Fruit fly (Drosophila melanogaster) whole organism: ENCODE data around the gene CG8476.

ENCODE experiments used
- CG8478 ChIP-seq: fragments of >200 bp; optimal IDR thresholded peaks from 2 replicates; lab custom pipeline; 2018; ENCODE audit warnings: inconsistent platforms
- Dll ChIP-seq: fragments of >200 bp; optimal IDR thresholded peaks from 2 replicates; lab custom pipeline; 2017
- EcR ChIP-seq, 2 experiments: fragments of >200 bp; optimal IDR thresholded peaks; 2 replicates each; lab custom pipeline; 2017; ENCODE audit warnings: missing biosample characterization in 2 of 2, missing genetic modification characterization in 2 of 2, missing genetic modification reagents in 2 of 2
- pan ChIP-seq: fragments of >200 bp; optimal IDR thresholded peaks from 2 replicates; lab custom pipeline; 2017
- psq ChIP-seq: fragments of >200 bp; optimal IDR thresholded peaks from 2 replicates; lab custom pipeline; 2017
- usp ChIP-seq: fragments of >200 bp; optimal IDR thresholded peaks from 2 replicates; lab custom pipeline; 2017; ENCODE audit warnings: missing biosample characterization, missing genetic modification characterization, mixed read lengths

Gene CG8476

dm6 chr3R:13220478-13220877 is at the start of gene CG8476:
TSS of gene CG8476 (minus strand) at chr3R:13220578.
- TF ChIP-seq Dll (lab: Kevin White, UChicago) (no peak), psq (lab: Kevin White, UChicago) (no peak), CG8478 (no peak), EcR (GFP tag; optimal IDR thresholded peaks at IDR 0.05; lab: Kevin White, UChicago) (no peak), pan (lab: Kevin White, UChicago) (no peak), usp (GFP tag; lab: Kevin White, UChicago) (no peak)

DNA sequence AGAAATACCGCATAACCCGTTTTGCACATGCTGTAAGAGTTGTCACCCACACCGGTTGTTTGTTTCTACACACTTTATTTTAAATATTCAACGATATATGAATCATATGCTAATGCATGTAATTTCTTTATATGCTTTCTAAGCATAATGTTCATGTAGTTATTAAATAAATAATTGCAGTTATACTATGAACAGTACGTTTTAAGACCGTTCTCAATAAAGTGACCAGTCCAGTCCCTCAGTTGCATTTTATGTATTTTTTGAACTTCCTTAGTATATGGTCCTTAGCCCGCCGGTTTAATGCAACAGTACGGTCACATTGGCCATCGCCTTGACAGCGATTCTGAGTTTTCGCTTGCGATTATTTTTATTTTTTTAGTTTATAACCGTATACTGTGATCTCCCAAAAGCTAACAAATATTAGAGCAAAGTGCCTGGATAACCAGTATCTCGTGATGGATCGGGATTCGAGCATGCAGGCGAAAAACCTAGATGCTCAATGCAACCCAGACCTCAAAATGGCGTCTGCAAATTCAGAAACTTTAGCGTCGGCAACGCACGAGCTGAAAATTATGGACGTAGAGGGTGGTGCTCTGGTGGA is 43.8 kb upstream of the CG8476 start, which contains the start of gene Ravus:
TSS of gene Ravus (minus strand) at position 1 of the 601 bp plus-strand sequence.
- no peak for TF ChIP-seq CG8478
- TF ChIP-seq EcR (GFP tag; optimal IDR thresholded peaks at IDR 0.05; lab: Kevin White, UChicago): no peak
- no peak for TF ChIP-seq usp (GFP tag; lab: Kevin White, UChicago)
- no peak for TF ChIP-seq pan (lab: Kevin White, UChicago)

DNA sequence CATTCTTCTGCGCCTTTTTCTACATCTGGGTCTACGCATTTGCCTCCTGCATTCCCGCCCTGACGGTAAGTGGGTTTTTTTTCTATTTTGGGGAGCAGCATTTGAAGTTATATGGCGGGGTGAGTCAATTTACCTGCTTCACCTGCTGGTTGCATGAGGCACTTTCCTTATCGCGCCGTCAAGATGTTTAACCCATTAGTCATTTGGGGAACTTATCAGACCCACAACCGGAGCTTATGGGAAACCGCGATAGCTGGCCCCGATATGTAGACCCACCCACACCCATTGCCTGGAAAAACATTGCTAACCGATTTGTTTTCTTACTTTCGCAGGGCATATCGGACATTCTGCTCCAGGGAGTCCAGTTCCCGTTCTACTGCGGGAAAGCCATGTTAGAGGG is 41.3 kb upstream of the CG8476 start:
- TF ChIP-seq usp (GFP tag; lab: Kevin White, UChicago) (no peak), EcR (GFP tag; optimal IDR thresholded peaks at IDR 0.05; lab: Kevin White, UChicago) (no peak), psq (lab: Kevin White, UChicago) (no peak), Dll (lab: Kevin White, UChicago) (no peak), pan (lab: Kevin White, UChicago) (no peak), CG8478 (no peak)

dm6 chr3R:13260114-13260673 is 39.8 kb upstream of the CG8476 start, which contains the start of gene CG11686:
TSS of gene CG11686 (plus strand) at chr3R:13260356.
- no peak for TF ChIP-seq CG8478
- no peak for TF ChIP-seq usp (GFP tag; lab: Kevin White, UChicago)
- no peak for TF ChIP-seq EcR (GFP tag; optimal IDR thresholded peaks at IDR 0.05; lab: Kevin White, UChicago)
- TF ChIP-seq pan (lab: Kevin White, UChicago): no peak
- no peak for TF ChIP-seq Dll (lab: Kevin White, UChicago)

dm6 chr3R:13258696-13259567 is 38.6 kb upstream of the CG8476 start, which contains the start of gene Ace:
TSS of gene Ace (minus strand) at chr3R:13259517.
- TF ChIP-seq psq (lab: Kevin White, UChicago): no peak
- no peak for TF ChIP-seq CG8478
- no peak for TF ChIP-seq pan (lab: Kevin White, UChicago)
- no peak for TF ChIP-seq EcR (GFP tag; optimal IDR thresholded peaks at IDR 0.05; lab: Kevin White, UChicago)
- no peak for TF ChIP-seq usp (GFP tag; lab: Kevin White, UChicago)
- no peak for TF ChIP-seq Dll (lab: Kevin White, UChicago)

- TF ChIP-seq usp (GFP tag; lab: Kevin White, UChicago): no peak
- TF ChIP-seq psq (lab: Kevin White, UChicago): no peak
- no peak for TF ChIP-seq pan (lab: Kevin White, UChicago)
- TF ChIP-seq CG8478: no peak
- TF ChIP-seq Dll (lab: Kevin White, UChicago): no peak
These were observed 36.7 kb upstream of the CG8476 start for dm6 chr3R:13257110-13257509.

dm6 chr3R:13241726-13242125 is 21.3 kb upstream of the CG8476 start:
- no peak for TF ChIP-seq EcR (GFP tag; optimal IDR thresholded peaks at IDR 0.05; lab: Kevin White, UChicago)
- no peak for TF ChIP-seq pan (lab: Kevin White, UChicago)
- TF ChIP-seq usp (GFP tag; lab: Kevin White, UChicago): no peak
- no peak for TF ChIP-seq psq (lab: Kevin White, UChicago)
- TF ChIP-seq CG8478: no peak
- TF ChIP-seq Dll (lab: Kevin White, UChicago): no peak

DNA sequence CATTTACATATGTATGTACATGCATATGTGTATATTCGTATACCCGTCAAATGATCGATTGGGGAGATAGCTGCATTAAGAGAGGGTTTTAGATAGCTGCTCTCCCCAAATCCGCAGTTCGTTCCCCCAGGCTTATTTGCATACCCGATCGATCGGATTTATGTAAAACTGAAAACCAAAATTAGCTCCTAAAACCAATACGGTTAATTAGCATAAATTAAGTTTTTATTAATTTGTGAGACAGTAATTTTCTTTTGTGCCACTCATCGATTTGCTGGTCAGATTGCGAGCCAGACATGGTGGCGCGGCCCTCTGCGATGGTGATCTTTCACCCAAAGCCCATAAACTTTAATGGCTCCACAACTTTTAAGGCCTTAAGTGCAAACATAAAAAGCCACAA is 10.8 kb upstream of the CG8476 start:
- TF ChIP-seq Dll (lab: Kevin White, UChicago) (no peak), psq (lab: Kevin White, UChicago) (no peak), EcR (GFP tag; optimal IDR thresholded peaks at IDR 0.05; lab: Kevin White, UChicago) (no peak), usp (GFP tag; lab: Kevin White, UChicago) (no peak), pan (lab: Kevin White, UChicago) (no peak), CG8478 (no peak)

DNA sequence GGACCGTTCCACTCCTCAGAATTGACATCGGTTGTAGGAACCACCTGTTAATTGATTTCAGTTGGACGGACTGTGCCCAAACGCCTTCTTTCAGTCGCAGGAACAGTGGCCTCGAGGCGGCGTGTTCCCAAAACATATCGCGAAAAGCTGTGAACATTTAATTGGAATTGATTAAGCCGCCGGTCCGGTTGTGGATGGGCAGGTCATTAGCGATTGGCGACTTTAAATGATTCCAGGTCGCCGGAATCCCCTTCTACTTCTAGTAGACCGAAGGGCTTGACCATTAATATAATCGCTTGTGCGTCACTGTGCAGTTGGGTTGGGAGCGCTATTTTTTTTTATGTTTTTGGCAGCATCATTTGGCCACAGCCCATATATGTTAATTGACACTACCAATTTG is 1.4 kb upstream of the CG8476 start:
- TF ChIP-seq Dll (lab: Kevin White, UChicago) (no peak), EcR (GFP tag; optimal IDR thresholded peaks at IDR 0.05; lab: Kevin White, UChicago) (no peak), CG8478 (no peak), usp (GFP tag; lab: Kevin White, UChicago) (no peak), psq (lab: Kevin White, UChicago) (no peak), pan (lab: Kevin White, UChicago) (no peak)

- TF ChIP-seq Dll (lab: Kevin White, UChicago) (no peak), EcR (GFP tag; optimal IDR thresholded peaks at IDR 0.05; lab: Kevin White, UChicago) (no peak), psq (lab: Kevin White, UChicago) (no peak), usp (GFP tag; lab: Kevin White, UChicago) (no peak), CG8478 (no peak), pan (lab: Kevin White, UChicago) (no peak)
These were observed 1.6 kb downstream of the CG8476 start for dm6 chr3R:13218733-13219132.

DNA sequence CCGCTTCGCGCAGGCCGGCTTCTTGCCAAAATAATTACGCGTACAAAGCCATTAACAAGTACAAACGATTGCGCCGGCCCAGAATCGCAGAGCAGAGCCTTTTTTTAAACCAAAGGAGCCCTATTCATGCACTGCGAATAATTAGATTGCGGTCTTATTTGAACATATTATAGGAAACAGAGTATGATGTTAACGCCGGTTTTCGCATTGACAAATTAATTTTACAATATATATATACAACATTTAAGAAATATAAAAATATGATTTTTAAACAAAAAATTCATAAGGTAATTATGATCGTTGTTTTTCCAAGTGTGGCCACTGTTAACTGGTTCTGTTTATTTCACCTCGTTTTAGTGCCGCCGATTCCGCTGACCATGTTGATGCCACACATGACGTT is 5.3 kb downstream of the CG8476 start:
- no peak for TF ChIP-seq usp (GFP tag; lab: Kevin White, UChicago)
- no peak for TF ChIP-seq EcR (GFP tag; optimal IDR thresholded peaks at IDR 0.05; lab: Kevin White, UChicago)
- no peak for TF ChIP-seq psq (lab: Kevin White, UChicago)
- no peak for TF ChIP-seq pan (lab: Kevin White, UChicago)
- TF ChIP-seq CG8478: no peak
- TF ChIP-seq Dll (lab: Kevin White, UChicago): no peak
